Fruit fly (Drosophila melanogaster) whole organism, wandering third instar larva: ENCODE measurements around the gene mdlc.

Experiments used
- Abd-B ChIP-seq: fragments of >200 bp; optimal IDR thresholded peaks from 2 replicates; lab custom pipeline; 2017; ENCODE audit warnings: missing biosample characterization, missing genetic modification characterization
- CG32264 ChIP-seq: fragments of 200-800 bp; sonication (Bioruptor generic); optimal IDR thresholded peaks from 2 replicates; lab custom pipeline; 2016; ENCODE audit warnings: missing biosample characterization, missing genetic modification characterization
- CG9705 ChIP-seq: fragments of 200-800 bp; sonication (Bioruptor generic); optimal IDR thresholded peaks from 2 replicates; lab custom pipeline; 2018; ENCODE audit warnings: missing biosample characterization, mild to moderate bottlenecking, missing genetic modification characterization
- CrebA ChIP-seq: fragments of 200-800 bp; sonication (Bioruptor generic); optimal IDR thresholded peaks from 2 replicates; lab custom pipeline; 2016; ENCODE audit warnings: missing biosample characterization, mild to moderate bottlenecking, missing genetic modification characterization, borderline replicate concordance
- Dfd ChIP-seq: fragments of >200 bp; optimal IDR thresholded peaks from 2 replicates; lab custom pipeline; 2017; ENCODE audit warnings: missing biosample characterization, missing genetic modification characterization
- Dif ChIP-seq: fragments of 200-275, 200-300 bp; sonication (Bioruptor generic); optimal IDR thresholded peaks from 2 replicates; lab custom pipeline; 2018; ENCODE audit warnings: missing biosample characterization, missing genetic modification characterization; ENCODE audit not compliant: partially characterized antibody
- GATAd ChIP-seq: sonication (Bioruptor generic); optimal IDR thresholded peaks from 2 replicates; lab custom pipeline; 2016; ENCODE audit warnings: missing biosample characterization, missing genetic modification characterization
- HLH106 ChIP-seq: fragments of 200-800 bp; optimal IDR thresholded peaks from 3 replicates; lab custom pipeline; 2019; ENCODE audit warnings: missing biosample characterization, mild to moderate bottlenecking, missing genetic modification characterization, moderate library complexity
- Hr78 ChIP-seq: fragments of >200 bp; optimal IDR thresholded peaks from 2 replicates; lab custom pipeline; 2017; ENCODE audit warnings: missing biosample characterization, missing genetic modification characterization
- Jra ChIP-seq: sonication (Bioruptor generic); optimal IDR thresholded peaks from 2 replicates; lab custom pipeline; 2016; ENCODE audit warnings: missing biosample characterization, missing genetic modification characterization
- Mio ChIP-seq: sonication (Bioruptor generic); optimal IDR thresholded peaks from 2 replicates; lab custom pipeline; 2016; ENCODE audit warnings: missing biosample characterization, missing genetic modification characterization
- Myc ChIP-seq: fragments of >200 bp; optimal IDR thresholded peaks from 2 replicates; lab custom pipeline; 2017
- N ChIP-seq: fragments of >200 bp; optimal IDR thresholded peaks from 2 replicates; lab custom pipeline; 2018; ENCODE audit warnings: missing biosample characterization, missing external identifiers, missing genetic modification characterization
- OdsH ChIP-seq: fragments of 200-800 bp; sonication (Bioruptor generic); optimal IDR thresholded peaks from 2 replicates; lab custom pipeline; 2016; ENCODE audit warnings: missing biosample characterization, mild to moderate bottlenecking, missing genetic modification characterization
- Rel ChIP-seq, 2 experiments: fragments of 200-800 bp; sonication (Bioruptor generic) in 1 of 2; optimal IDR thresholded peaks; 2 replicates in 1 of 2; 3 replicates in 1 of 2; lab custom pipeline; 2016 to 2019; ENCODE audit warnings: mild to moderate bottlenecking in 2 of 2, missing biosample characterization in 2 of 2, missing genetic modification characterization in 2 of 2, moderate library complexity in 1 of 2
- Sp1 ChIP-seq: fragments of 200-800 bp; sonication (Bioruptor generic); optimal IDR thresholded peaks from 3 replicates; lab custom pipeline; 2019; ENCODE audit warnings: missing biosample characterization, mild to moderate bottlenecking, missing genetic modification characterization, moderate library complexity
- Vsx2 ChIP-seq: fragments of 200-300, 225-300 bp; sonication (Bioruptor generic); optimal IDR thresholded peaks from 2 replicates; lab custom pipeline; 2018; ENCODE audit warnings: missing biosample characterization, missing genetic modification characterization; ENCODE audit not compliant: partially characterized antibody
- br ChIP-seq: fragments of 200-800 bp; sonication (Bioruptor generic); optimal IDR thresholded peaks from 2 replicates; lab custom pipeline; 2016; ENCODE audit warnings: missing biosample characterization, missing genetic modification characterization
- brk ChIP-seq: fragments of 200-800 bp; sonication (Bioruptor generic); optimal IDR thresholded peaks from 2 replicates; lab custom pipeline; 2016; ENCODE audit warnings: missing biosample characterization, mild to moderate bottlenecking, missing genetic modification characterization
- dl ChIP-seq, 2 experiments: fragments of 175-275, 200-275 bp in 1 of 2; fragments of 200-275 bp in 1 of 2; sonication (Bioruptor generic); optimal IDR thresholded peaks; lab custom pipeline; 2018; ENCODE audit warnings: mild to moderate bottlenecking in 2 of 2, missing biosample characterization in 2 of 2, missing genetic modification characterization in 2 of 2, moderate library complexity in 2 of 2; ENCODE audit not compliant: partially characterized antibody in 2 of 2, insufficient read depth in 1 of 2
- dmrt93B ChIP-seq: fragments of 200-800 bp; sonication (Bioruptor generic); optimal IDR thresholded peaks from 2 replicates; lab custom pipeline; 2018; ENCODE audit warnings: missing biosample characterization, mild to moderate bottlenecking, missing genetic modification characterization
- dsf ChIP-seq: sonication (Bioruptor generic); optimal IDR thresholded peaks from 2 replicates; lab custom pipeline; 2016; ENCODE audit warnings: missing biosample characterization, missing genetic modification characterization, borderline replicate concordance
- ey ChIP-seq: fragments of 200-800 bp; sonication (Bioruptor generic); optimal IDR thresholded peaks from 2 replicates; lab custom pipeline; 2016; ENCODE audit warnings: missing biosample characterization, missing genetic modification characterization
- foxo ChIP-seq, 2 experiments: fragments of 200-800 bp; sonication (Bioruptor generic); optimal IDR thresholded peaks; 2 replicates in 1 of 2; 3 replicates in 1 of 2; lab custom pipeline; 2016 to 2017; ENCODE audit warnings: missing biosample characterization in 2 of 2, missing genetic modification characterization in 2 of 2
- h ChIP-seq: fragments of 200-800 bp; sonication (Bioruptor generic); optimal IDR thresholded peaks from 3 replicates; lab custom pipeline; 2016; ENCODE audit warnings: missing biosample characterization, mild to moderate bottlenecking, missing genetic modification characterization
- jim ChIP-seq: fragments of 175-275, 200-325 bp; sonication (Bioruptor generic); optimal IDR thresholded peaks from 2 replicates; lab custom pipeline; 2016; ENCODE audit warnings: missing biosample characterization, mild to moderate bottlenecking, missing genetic modification characterization
- lola ChIP-seq: fragments of >200 bp; optimal IDR thresholded peaks from 2 replicates; lab custom pipeline; 2017; ENCODE audit warnings: missing biosample characterization, missing genetic modification characterization
- rgr ChIP-seq: fragments of 200-800 bp; sonication (Bioruptor generic); optimal IDR thresholded peaks from 3 replicates; lab custom pipeline; 2016; ENCODE audit warnings: missing biosample characterization, mild to moderate bottlenecking, missing genetic modification characterization
- sage ChIP-seq: fragments of 200-800 bp; sonication (Bioruptor generic); optimal IDR thresholded peaks from 2 replicates; lab custom pipeline; 2016; ENCODE audit warnings: missing biosample characterization, mild to moderate bottlenecking, missing genetic modification characterization
- sv ChIP-seq: fragments of 200-800 bp; sonication (Bioruptor generic); optimal IDR thresholded peaks from 3 replicates; lab custom pipeline; 2016; ENCODE audit warnings: missing biosample characterization, missing genetic modification characterization
- tai ChIP-seq: sonication (Bioruptor generic); optimal IDR thresholded peaks from 2 replicates; lab custom pipeline; 2016; ENCODE audit warnings: missing biosample characterization, missing genetic modification characterization
- usp ChIP-seq: fragments of >200 bp; optimal IDR thresholded peaks from 2 replicates; lab custom pipeline; 2017; ENCODE audit warnings: missing biosample characterization, missing genetic modification characterization
- woc ChIP-seq: sonication (Bioruptor generic); optimal IDR thresholded peaks from 2 replicates; lab custom pipeline; 2016; ENCODE audit warnings: missing biosample characterization, mild to moderate bottlenecking, missing genetic modification characterization

The mdlc gene

dm6 chr3R:20058960-20059359 lies 1.4 kb downstream of the mdlc start:
- no peak for TF ChIP-seq Dif (GFP tag; lab: Kevin White, UChicago)
- no peak for TF ChIP-seq Abd-B (GFP tag; lab: Kevin White, UChicago)
- TF ChIP-seq foxo (GFP tag; optimal IDR thresholded peaks at IDR 0.05; lab: Kevin White, UChicago) = no peak
- no peak for TF ChIP-seq jim
- TF ChIP-seq dl (GFP tag; optimal IDR thresholded peaks at IDR 0.05; lab: Kevin White, UChicago; ENCODE audit: insufficient read depth in 1 of 2, partially characterized antibody in 2 of 2) = no peak

- TF ChIP-seq CG9705 (GFP tag; lab: Kevin White, UChicago) (no peak), dsf (no peak), rgr (GFP tag; lab: Kevin White, UChicago) (no peak), OdsH (no peak), Mio (no peak), tai (GFP tag; lab: Kevin White, UChicago) (no peak), jim (no peak), lola (no peak), GATAd (GFP tag; lab: Kevin White, UChicago) (no peak), sage (no peak), Dfd (GFP tag; lab: Kevin White, UChicago) (no peak), Jra (GFP tag; lab: Kevin White, UChicago) (no peak)
Measured at dm6 chr3R:20059650-20060049, 2.1 kb downstream of the mdlc start, which contains the start of gene CG4390. TSS of gene CG4390 (minus strand) at chr3R:20059750.

- no peak for TF ChIP-seq OdsH
- no peak for TF ChIP-seq ey (GFP tag; lab: Kevin White, UChicago)
- no peak for TF ChIP-seq usp (GFP tag; lab: Kevin White, UChicago)
- no peak for TF ChIP-seq CG9705 (GFP tag; lab: Kevin White, UChicago)
- TF ChIP-seq dl (GFP tag; optimal IDR thresholded peaks at IDR 0.05; lab: Kevin White, UChicago; ENCODE audit: insufficient read depth in 1 of 2, partially characterized antibody in 2 of 2) = no peak
- TF ChIP-seq Hr78 = no peak
- no peak for TF ChIP-seq Sp1
- TF ChIP-seq brk (GFP tag; lab: Kevin White, UChicago) = no peak
- TF ChIP-seq foxo (GFP tag; optimal IDR thresholded peaks at IDR 0.05; lab: Kevin White, UChicago) = no peak
- no peak for TF ChIP-seq N (GFP tag; lab: Kevin White, UChicago)
Measured at dm6 chr3R:20066435-20066834, 8.9 kb downstream of the mdlc start.

- TF ChIP-seq Dfd (GFP tag; lab: Kevin White, UChicago) = no peak
- TF ChIP-seq CrebA (GFP tag; lab: Kevin White, UChicago) = no peak
- TF ChIP-seq CG32264 = no peak
- TF ChIP-seq dmrt93B (GFP tag; lab: Kevin White, UChicago) = no peak
- no peak for TF ChIP-seq Hr78
- no peak for TF ChIP-seq Rel (GFP tag; optimal IDR thresholded peaks at IDR 0.05; lab: Kevin White, UChicago)
- TF ChIP-seq Rel (tag; optimal IDR thresholded peaks at IDR 0.05; lab: Kevin White, UChicago) = no peak
- no peak for TF ChIP-seq Abd-B (GFP tag; lab: Kevin White, UChicago)
- no peak for TF ChIP-seq Vsx2 (GFP tag; lab: Kevin White, UChicago)
- TF ChIP-seq Jra (GFP tag; lab: Kevin White, UChicago) = no peak
- TF ChIP-seq N (GFP tag; lab: Kevin White, UChicago) = no peak
Measured at dm6 chr3R:20080205-20080604, 22.7 kb downstream of the mdlc start.

- TF ChIP-seq ey (GFP tag; lab: Kevin White, UChicago) = no peak
- TF ChIP-seq HLH106 = no peak
- no peak for TF ChIP-seq dmrt93B (GFP tag; lab: Kevin White, UChicago)
- TF ChIP-seq Rel (GFP tag; optimal IDR thresholded peaks at IDR 0.05; lab: Kevin White, UChicago) = no peak
- TF ChIP-seq Rel (tag; optimal IDR thresholded peaks at IDR 0.05; lab: Kevin White, UChicago) = no peak
- TF ChIP-seq br = no peak
- TF ChIP-seq Sp1 = no peak
- no peak for TF ChIP-seq OdsH
- TF ChIP-seq h (GFP tag; lab: Kevin White, UChicago) = no peak
- TF ChIP-seq dsf = no peak
- TF ChIP-seq, all 38 proteins: peak for 0
Measured at dm6 chr3R:20082350-20082749, 24.8 kb downstream of the mdlc start, which contains the start of gene Rh3. TSS of gene Rh3 (minus strand) at chr3R:20082450.

- TF ChIP-seq sv (GFP tag; lab: Kevin White, UChicago) (no peak), woc (GFP tag; lab: Kevin White, UChicago) (no peak), CG9705 (GFP tag; lab: Kevin White, UChicago) (no peak), h (GFP tag; lab: Kevin White, UChicago) (no peak), CG32264 (no peak), Vsx2 (GFP tag; lab: Kevin White, UChicago) (no peak), CrebA (GFP tag; lab: Kevin White, UChicago) (no peak), Dfd (GFP tag; lab: Kevin White, UChicago) (no peak), lola (no peak), N (GFP tag; lab: Kevin White, UChicago) (no peak), Myc (lab: Kevin White, UChicago) (no peak), brk (GFP tag; lab: Kevin White, UChicago) (no peak), OdsH (no peak), Sp1 (no peak), usp (GFP tag; lab: Kevin White, UChicago) (no peak), Abd-B (GFP tag; lab: Kevin White, UChicago) (no peak), br (no peak), Hr78 (no peak)
Measured at dm6 chr3R:20107863-20108262, 50.3 kb downstream of the mdlc start, which contains the start of gene CG31206. TSS of gene CG31206 (minus strand) at chr3R:20107963.
